Worm (Caenorhabditis elegans) whole organism, early embryonic: Measurements from ENCODE around the gene acs-20.

Experiments used
- B0310.2 ChIP-seq: sonication (generic microtip); optimal IDR thresholded peaks from 2 replicates; lab custom pipeline; 2016; ENCODE audit warnings: mild to moderate bottlenecking, missing genetic modification characterization, missing compliant biosample characterization
- F13C5.2 ChIP-seq: sonication (generic microtip); optimal IDR thresholded peaks from 2 replicates; lab custom pipeline; 2017; ENCODE audit warnings: mild to moderate bottlenecking, missing genetic modification characterization, inconsistent platforms, missing compliant biosample characterization
- aly-1 ChIP-seq: sonication (generic microtip); optimal IDR thresholded peaks from 2 replicates; lab custom pipeline; 2016; ENCODE audit warnings: missing genetic modification characterization, missing compliant biosample characterization
- ama-1 ChIP-seq: fragments of 150-350 bp; optimal IDR thresholded peaks from 2 replicates; lab custom pipeline; 2014
- ets-7 ChIP-seq: sonication (generic microtip); optimal IDR thresholded peaks from 2 replicates; lab custom pipeline; 2016; ENCODE audit warnings: missing genotype, missing genetic modification characterization, missing compliant biosample characterization
- hmg-4 ChIP-seq: fragments of 200-800 bp; sonication (Bioruptor generic); optimal IDR thresholded peaks from 2 replicates; lab custom pipeline; 2018; ENCODE audit warnings: mild to moderate bottlenecking, missing genetic modification characterization, missing compliant biosample characterization
- hnd-1 ChIP-seq: sonication (generic microtip); optimal IDR thresholded peaks from 2 replicates; lab custom pipeline; 2016; ENCODE audit warnings: missing genetic modification characterization, missing compliant biosample characterization
- tbx-11 ChIP-seq: fragments of 200-800 bp; sonication (Bioruptor generic); IDR thresholded peaks from 2 replicates; pipeline ENCODE4 v1.3.6; 2022; ENCODE audit warnings: missing genetic modification characterization, missing compliant biosample characterization
- tbx-37 ChIP-seq: fragments of 200-800 bp; sonication (Bioruptor generic); conservative IDR thresholded peaks from 2 replicates; pipeline ENCODE4 v1.3.6; 2022; ENCODE audit warnings: missing genetic modification reagents, missing genetic modification characterization, missing compliant biosample characterization
- tra-4 ChIP-seq: sonication (generic microtip); optimal IDR thresholded peaks from 2 replicates; lab custom pipeline; 2017; ENCODE audit warnings: missing genetic modification characterization, missing compliant biosample characterization

DNA sequence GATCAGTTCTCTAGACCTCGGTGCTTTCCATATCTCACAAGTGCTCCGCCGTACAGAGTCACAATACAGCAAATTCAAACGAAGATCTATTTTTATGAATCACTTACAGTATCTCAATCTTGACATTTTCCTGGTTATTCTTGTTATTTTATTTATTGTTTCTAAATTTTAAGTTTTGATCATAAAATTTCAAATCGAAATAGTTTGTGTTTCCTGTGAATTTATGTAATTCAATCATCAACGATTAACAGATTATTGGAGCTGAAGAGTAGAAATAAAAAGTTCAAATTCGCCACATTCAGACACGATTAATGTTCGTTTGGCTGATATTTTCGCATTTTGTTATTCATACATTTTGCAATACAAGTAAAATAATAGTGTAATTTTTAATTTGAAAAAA, 33.8 kb upstream of the acs-20 start, which contains the start of gene clec-184:
- TF ChIP-seq tbx-37 (GFP tag; lab: Robert Waterston, UW): no peak
- TF ChIP-seq ama-1 (lab: Kevin White, UChicago): no peak
- no peak for TF ChIP-seq hnd-1 (tag; lab: Kevin White, UChicago)
- no peak for TF ChIP-seq tbx-11 (GFP tag; lab: Robert Waterston, UW)
- TF ChIP-seq F13C5.2 (tag; lab: Kevin White, UChicago): no peak
- TF ChIP-seq ets-7 (tag; lab: Kevin White, UChicago): no peak
- no peak for TF ChIP-seq aly-1 (tag; lab: Kevin White, UChicago)
- TF ChIP-seq B0310.2: no peak
- no peak for TF ChIP-seq hmg-4
- no peak for TF ChIP-seq tra-4 (tag; lab: Kevin White, UChicago)
